Worm (Caenorhabditis elegans): ENCODE measurements around the gene txt-4.

The txt-4 gene

DNA sequence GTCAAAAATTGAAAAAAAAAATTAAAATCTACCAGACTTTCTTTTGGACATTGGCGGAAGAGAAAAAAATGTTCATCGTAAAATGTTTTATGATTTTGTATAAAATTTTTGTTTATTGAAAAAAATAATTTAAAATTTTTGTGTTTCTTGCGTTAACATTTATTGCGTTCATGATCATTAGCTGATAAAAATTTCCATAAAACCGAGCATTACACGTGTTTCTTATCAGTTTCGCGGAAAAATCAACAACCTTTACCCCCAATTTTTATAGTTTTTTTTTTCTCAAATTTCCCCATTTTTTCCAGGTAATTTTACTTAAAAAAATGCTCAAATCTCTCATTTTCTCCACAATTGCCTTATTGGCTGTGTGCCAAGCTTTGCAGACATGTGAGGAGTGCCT, at the start of gene txt-4:
Gene txt-4 (plus strand): TSS at position 324 of the 400 bp plus-strand sequence.
- TF ChIP-seq lin-11 (tag; optimal IDR thresholded peaks at IDR 0.05) (no peak), sma-3 (GFP tag; optimal IDR thresholded peaks at IDR 0.05) (no peak), nhr-12 (tag; optimal IDR thresholded peaks at IDR 0.05) (no peak), ZK546.5 (tag; optimal IDR thresholded peaks at IDR 0.05) (no peak), dmd-4 (tag; optimal IDR thresholded peaks at IDR 0.05) (no peak), crh-2 (tag; optimal IDR thresholded peaks at IDR 0.05) (peak; percentile 11), nhr-11 (tag; optimal IDR thresholded peaks at IDR 0.05) (no peak), fos-1 (tag; optimal IDR thresholded peaks at IDR 0.05) (peak; percentile 15), nhr-23 (tag; optimal IDR thresholded peaks at IDR 0.05) (no peak)

DNA sequence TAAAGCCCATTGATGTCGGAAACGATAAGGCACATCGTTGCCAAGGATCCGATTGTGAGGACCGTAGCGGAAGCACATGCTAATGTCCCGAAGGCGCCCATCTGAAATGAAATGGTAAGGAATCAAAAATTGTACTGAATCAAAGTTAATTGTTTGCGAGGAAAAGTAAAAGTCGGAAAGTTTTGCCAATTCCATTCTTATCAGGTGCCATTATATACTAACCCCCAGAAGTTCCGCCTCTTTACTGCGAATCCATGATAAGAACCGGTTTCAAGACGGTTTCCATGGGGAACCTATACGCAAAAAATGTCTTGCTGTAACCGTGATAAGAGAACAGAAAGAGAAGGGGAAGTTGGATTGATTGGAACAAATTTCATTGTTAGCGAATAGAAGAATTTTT, 49.7 kb upstream of the txt-4 start, which contains the start of gene col-106:
Gene col-106 (minus strand): TSS at position 101 of the 400 bp plus-strand sequence.
- TF ChIP-seq elt-3 (tag; optimal IDR thresholded peaks at IDR 0.05) (no peak), nhr-11 (tag; optimal IDR thresholded peaks at IDR 0.05) (no peak), C34F6.9 (tag; optimal IDR thresholded peaks at IDR 0.05) (no peak), sma-9 (GFP tag; optimal IDR thresholded peaks at IDR 0.05) (no peak), sma-9 (tag; optimal IDR thresholded peaks at IDR 0.05) (no peak), elt-1 (tag; optimal IDR thresholded peaks at IDR 0.05) (no peak), fos-1 (tag; optimal IDR thresholded peaks at IDR 0.05) (no peak), peb-1 (tag; optimal IDR thresholded peaks at IDR 0.05) (no peak), ceh-16 (tag; optimal IDR thresholded peaks at IDR 0.05) (no peak), nhr-77 (tag; optimal IDR thresholded peaks at IDR 0.05) (no peak), lsy-2 (tag; optimal IDR thresholded peaks at IDR 0.05) (no peak), nhr-12 (tag; optimal IDR thresholded peaks at IDR 0.05) (no peak), mbf-1 (tag; optimal IDR thresholded peaks at IDR 0.05) (no peak), nhr-129 (tag; optimal IDR thresholded peaks at IDR 0.05) (no peak), ZK546.5 (tag; optimal IDR thresholded peaks at IDR 0.05) (no peak)

ce11 chrIV:1461463-1461862, 48.9 kb upstream of the txt-4 start:
- TF ChIP-seq F13H6.1 (tag; optimal IDR thresholded peaks at IDR 0.05) (no peak), mdl-1 (tag; optimal IDR thresholded peaks at IDR 0.05) (no peak), unc-39 (tag; optimal IDR thresholded peaks at IDR 0.05) (no peak), nhr-23 (tag; optimal IDR thresholded peaks at IDR 0.05) (no peak), dmd-4 (tag; optimal IDR thresholded peaks at IDR 0.05) (no peak), R02D3.7 (tag; optimal IDR thresholded peaks at IDR 0.05) (no peak)

DNA sequence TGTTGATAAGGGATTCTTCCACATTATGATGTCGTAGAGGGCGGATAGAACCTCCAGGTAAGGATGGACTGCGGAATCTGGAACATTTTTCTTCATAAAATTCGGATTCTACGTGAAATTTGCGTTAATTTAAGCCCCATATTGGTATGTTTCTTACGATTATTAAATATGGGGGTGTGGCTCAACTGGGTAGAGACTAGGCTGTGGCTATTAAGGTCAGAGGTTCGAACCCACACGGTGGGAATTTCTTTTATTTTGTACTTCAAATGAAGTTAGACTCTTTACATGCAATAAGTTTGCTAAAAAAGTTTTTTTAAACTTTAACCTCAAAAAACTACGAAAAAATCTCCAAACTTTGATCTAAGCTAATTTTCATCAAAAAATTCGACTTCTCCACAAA, 44.9 kb upstream of the txt-4 start:
- TF ChIP-seq ceh-82 (tag; optimal IDR thresholded peaks at IDR 0.05) = no peak
- TF ChIP-seq ama-1 (optimal IDR thresholded peaks at IDR 0.05) = no peak
- TF ChIP-seq nhr-12 (tag; optimal IDR thresholded peaks at IDR 0.05) = no peak
- TF ChIP-seq mbf-1 (tag; optimal IDR thresholded peaks at IDR 0.05) = no peak
- TF ChIP-seq mab-5 (tag; optimal IDR thresholded peaks at IDR 0.05) = no peak
- TF ChIP-seq sem-4 (tag; optimal IDR thresholded peaks at IDR 0.05) = no peak
- no peak for TF ChIP-seq sma-9 (GFP tag; optimal IDR thresholded peaks at IDR 0.05)
- no peak for TF ChIP-seq sma-9 (tag; optimal IDR thresholded peaks at IDR 0.05)
- TF ChIP-seq ceh-16 (tag; optimal IDR thresholded peaks at IDR 0.05) = no peak
- no peak for TF ChIP-seq aly-2 (tag; optimal IDR thresholded peaks at IDR 0.05)
- TF ChIP-seq nhr-23 (tag; optimal IDR thresholded peaks at IDR 0.05) = no peak
- no peak for TF ChIP-seq egl-27 (tag; optimal IDR thresholded peaks at IDR 0.05)
- TF ChIP-seq elt-1 (tag; optimal IDR thresholded peaks at IDR 0.05) = no peak
- no peak for TF ChIP-seq peb-1 (tag; optimal IDR thresholded peaks at IDR 0.05)
- TF ChIP-seq lin-39 (tag; optimal IDR thresholded peaks at IDR 0.05) = no peak
- no peak for TF ChIP-seq C34F6.9 (tag; optimal IDR thresholded peaks at IDR 0.05)
- TF ChIP-seq fos-1 (tag; optimal IDR thresholded peaks at IDR 0.05) = no peak
- TF ChIP-seq mdl-1 (tag; optimal IDR thresholded peaks at IDR 0.05) = no peak
- no peak for TF ChIP-seq nhr-11 (tag; optimal IDR thresholded peaks at IDR 0.05)
- no peak for TF ChIP-seq unc-62 (GFP tag; optimal IDR thresholded peaks at IDR 0.05)

ce11 chrIV:1469093-1469492, 41.3 kb upstream of the txt-4 start:
- TF ChIP-seq ceh-82 (tag; optimal IDR thresholded peaks at IDR 0.05) = no peak
- TF ChIP-seq sma-9 (GFP tag; optimal IDR thresholded peaks at IDR 0.05) = no peak
- no peak for TF ChIP-seq sma-9 (tag; optimal IDR thresholded peaks at IDR 0.05)
- no peak for TF ChIP-seq egl-27 (tag; optimal IDR thresholded peaks at IDR 0.05)
- TF ChIP-seq skn-1 (tag; optimal IDR thresholded peaks at IDR 0.05) = no peak
- no peak for TF ChIP-seq nhr-21 (tag; optimal IDR thresholded peaks at IDR 0.05)
- TF ChIP-seq R02D3.7 (tag; optimal IDR thresholded peaks at IDR 0.05) = no peak
- TF ChIP-seq aly-2 (tag; optimal IDR thresholded peaks at IDR 0.05) = no peak
- TF ChIP-seq blmp-1 (tag; optimal IDR thresholded peaks at IDR 0.05; ENCODE audit: insufficient read depth) = no peak
- no peak for TF ChIP-seq alr-1 (tag; optimal IDR thresholded peaks at IDR 0.05)
- TF ChIP-seq elt-1 (tag; optimal IDR thresholded peaks at IDR 0.05) = no peak
- no peak for TF ChIP-seq peb-1 (tag; optimal IDR thresholded peaks at IDR 0.05)
- TF ChIP-seq Y55F3AM.14 (GFP tag; optimal IDR thresholded peaks at IDR 0.05) = no peak
- TF ChIP-seq F13H6.1 (tag; optimal IDR thresholded peaks at IDR 0.05) = no peak

Data from whole organism, L2 larva.